Fruit fly (Drosophila melanogaster): ENCODE results near the gene Whamy.

Whamy gene

dm6 chr3R:9762955-9763931, 11.0 kb downstream of the Whamy start, which contains the start of the genes Snap24 and CG8478 (continued):
- peak in 1 of 2 experiments; percentile 22 for TF ChIP-seq Pdp1 (GFP tag; optimal IDR thresholded peaks at IDR 0.05)
- peak; percentile 82 for TF ChIP-seq knrl (GFP tag; IDR thresholded peaks at IDR 0.05; ENCODE audit: partially characterized antibody)
- peak; percentile 88 for TF ChIP-seq amos (GFP tag; IDR thresholded peaks at IDR 0.05; ENCODE audit: partially characterized antibody)
- peak; percentile 31; the same call in 1 of the 2 replicates for TF ChIP-seq onecut (GFP tag; IDR thresholded peaks at IDR 0.05)
- TF ChIP-seq Gug (GFP tag; IDR thresholded peaks at IDR 0.05), result no peak
- TF ChIP-seq pzg (GFP tag; optimal IDR thresholded peaks at IDR 0.05), result peak; percentile 61
- TF ChIP-seq D (optimal IDR thresholded peaks at IDR 0.05), result no peak
- TF ChIP-seq D (GFP tag; optimal IDR thresholded peaks at IDR 0.05), result no peak
- no peak for TF ChIP-seq CG31441 (GFP tag; IDR thresholded peaks at IDR 0.05)
- TF ChIP-seq CG9876 (GFP tag; optimal IDR thresholded peaks at IDR 0.05), result no peak
- TF ChIP-seq Dp (GFP tag; optimal IDR thresholded peaks at IDR 0.05), result peak; percentile 78
- peak; percentile 33 for TF ChIP-seq Camta (GFP tag; optimal IDR thresholded peaks at IDR 0.05)
- no peak for TF ChIP-seq Jarid2 (GFP tag; optimal IDR thresholded peaks at IDR 0.05)
- peak; percentile 66; the same call in 2 of the 3 replicates for TF ChIP-seq zen2 (GFP tag; IDR thresholded peaks at IDR 0.05; ENCODE audit: partially characterized antibody)
- no peak for TF ChIP-seq bigmax (GFP tag; optimal IDR thresholded peaks at IDR 0.05)
- peak; percentile 30 for TF ChIP-seq CG30403 (GFP tag; optimal IDR thresholded peaks at IDR 0.05)
- no peak for TF ChIP-seq tll (GFP tag; optimal IDR thresholded peaks at IDR 0.05)
- no peak for TF ChIP-seq Dip2 (GFP tag; IDR thresholded peaks at IDR 0.05)
- TF ChIP-seq CG3995 (GFP tag; optimal IDR thresholded peaks at IDR 0.05), result no peak
- no peak for TF ChIP-seq CG6854 (GFP tag; optimal IDR thresholded peaks at IDR 0.05)
- no peak for TF ChIP-seq CG30431 (GFP tag; optimal IDR thresholded peaks at IDR 0.05)
- TF ChIP-seq Med (GFP tag), result peak; percentile 70
- no peak for TF ChIP-seq pnt (GFP tag; optimal IDR thresholded peaks at IDR 0.05)
- no peak for TF ChIP-seq slp2 (GFP tag; optimal IDR thresholded peaks at IDR 0.05)
- TF ChIP-seq slbo (GFP tag; IDR thresholded peaks at IDR 0.05), result peak; percentile 12; the same call in 1 of the 2 replicates
- TF ChIP-seq cwo (GFP tag; optimal IDR thresholded peaks at IDR 0.05), result no peak
- TF ChIP-seq CG7556 (GFP tag; optimal IDR thresholded peaks at IDR 0.05), result no peak
- no peak for TF ChIP-seq Hr3 (GFP tag; optimal IDR thresholded peaks at IDR 0.05)
- TF ChIP-seq MBD-R2 (GFP tag; IDR thresholded peaks at IDR 0.05), result peak; percentile 59
- TF ChIP-seq CrebB (tag; optimal IDR thresholded peaks at IDR 0.05), result no peak
- TF ChIP-seq CG4707 (GFP tag; optimal IDR thresholded peaks at IDR 0.05), result no peak
- peak; percentile 13 for TF ChIP-seq Xbp1 (GFP tag; optimal IDR thresholded peaks at IDR 0.05)
- peak; percentile 85 for TF ChIP-seq kay (GFP tag; optimal IDR thresholded peaks at IDR 0.05)
- TF ChIP-seq run (tag; optimal IDR thresholded peaks at IDR 0.05), result no peak
- peak; percentile 87 for TF ChIP-seq Elba2 (GFP tag; optimal IDR thresholded peaks at IDR 0.05)
- TF ChIP-seq dmrt99B (tag; optimal IDR thresholded peaks at IDR 0.05), result no peak
- no peak for TF ChIP-seq Dip3 (GFP tag; optimal IDR thresholded peaks at IDR 0.05)
- peak; percentile 14 for TF ChIP-seq CG8924 (tag; optimal IDR thresholded peaks at IDR 0.05)
- TF ChIP-seq grau (tag; optimal IDR thresholded peaks at IDR 0.05), result peak; percentile 0
- no peak for TF ChIP-seq CG13424 (tag; optimal IDR thresholded peaks at IDR 0.05)
- peak; percentile 64; the same call in 2 of the 3 replicates for TF ChIP-seq CG14860 (GFP tag; IDR thresholded peaks at IDR 0.05; ENCODE audit: partially characterized antibody)
- peak; percentile 37 for TF ChIP-seq nmo (GFP tag; optimal IDR thresholded peaks at IDR 0.05)
- no peak for TF ChIP-seq Awh (GFP tag; IDR thresholded peaks at IDR 0.05)
- TF ChIP-seq inv (GFP tag; IDR thresholded peaks at IDR 0.05; ENCODE audit: partially characterized antibody), result peak; percentile 72
- no peak for TF ChIP-seq Bteb2 (GFP tag; optimal IDR thresholded peaks at IDR 0.05)
- TF ChIP-seq sug (tag; optimal IDR thresholded peaks at IDR 0.05), result no peak
- no peak for TF ChIP-seq crc (GFP tag; optimal IDR thresholded peaks at IDR 0.05)
- peak; percentile 91 for TF ChIP-seq stwl (tag; optimal IDR thresholded peaks at IDR 0.05)

Measured in whole organism, embryonic.